Fruit fly (Drosophila melanogaster): Measurements from ENCODE around the gene BRWD3.
A peak's percentile ranks its signal among the peaks of the same experiment; 100 is the strongest.

BRWD3 gene

DNA sequence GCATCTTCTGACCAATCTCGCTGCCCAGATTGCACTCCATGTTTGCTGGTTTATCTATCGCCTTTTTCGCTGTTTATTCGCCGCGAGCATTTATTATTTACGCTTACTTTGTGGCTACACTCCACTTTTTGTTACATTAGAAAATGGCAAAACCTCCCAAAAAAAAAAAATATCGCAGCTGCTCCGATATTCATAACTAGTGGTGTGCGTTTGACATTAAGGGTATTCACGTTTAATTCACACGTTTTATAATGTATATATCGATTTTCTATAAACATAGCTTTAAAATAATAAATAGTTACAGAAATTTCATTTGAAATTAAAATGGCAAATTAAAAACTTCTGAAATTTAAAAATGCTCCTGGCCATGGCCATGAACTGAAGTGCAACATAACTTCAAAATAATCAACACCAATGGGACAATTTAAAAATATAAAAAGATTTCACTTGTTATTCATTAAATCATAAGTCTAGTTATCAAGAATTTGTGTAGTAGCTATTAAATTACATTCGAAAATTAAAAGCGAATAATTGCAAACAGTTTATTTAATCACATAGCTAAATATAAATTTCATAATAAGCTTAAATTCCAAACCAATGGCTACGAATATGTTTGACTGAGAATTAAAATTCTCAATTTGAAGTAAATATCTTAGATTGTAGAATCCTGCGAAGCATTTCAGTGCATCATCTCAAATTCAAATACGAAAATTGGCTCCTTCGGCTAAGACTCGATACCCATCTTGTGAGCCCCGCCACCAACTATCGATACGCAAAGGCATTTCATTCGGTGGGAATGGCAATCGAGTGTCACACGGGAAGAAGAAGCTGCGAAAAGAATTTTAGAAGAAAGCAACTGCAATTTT, at the start of gene BRWD3, which contains the start of gene Nab2:
Gene BRWD3, plus strand, starts transcription at position 784 of the 866 bp plus-strand sequence.
Gene Nab2, minus strand, starts transcription at position 203 of the 866 bp plus-strand sequence.
- TF ChIP-seq CG32121 (GFP tag; IDR thresholded peaks at IDR 0.05) (0 out of 2 replicates have a peak, but pooled peaks have one; percentile 50), CG8301 (tag; optimal IDR thresholded peaks at IDR 0.05) (no peak), CG4496 (GFP tag; IDR thresholded peaks at IDR 0.05) (0 out of 3 replicates have a peak, but pooled peaks have one; percentile 8), fd96Ca (GFP tag; IDR thresholded peaks at IDR 0.05) (peak; percentile 21; the same call in 1 of the 3 replicates), CG12605 (GFP tag; IDR thresholded peaks at IDR 0.05) (peak; percentile 8; the same call in 1 of the 2 replicates), CG8159 (tag; optimal IDR thresholded peaks at IDR 0.05) (peak; percentile 15), CG9948 (tag; optimal IDR thresholded peaks at IDR 0.05) (no peak), rn (GFP tag; IDR thresholded peaks at IDR 0.05) (peak; percentile 20; the same call in 1 of the 2 replicates)

- TF ChIP-seq fd96Ca (GFP tag; IDR thresholded peaks at IDR 0.05) = no peak
- TF ChIP-seq CG13204 (GFP tag; optimal IDR thresholded peaks at IDR 0.05) = peak; percentile 27
- TF ChIP-seq EcR (GFP tag; optimal IDR thresholded peaks at IDR 0.05) = peak; percentile 80
Observed at dm6 chr3R:24270034-24270433, 48.8 kb upstream of the BRWD3 start.

DNA sequence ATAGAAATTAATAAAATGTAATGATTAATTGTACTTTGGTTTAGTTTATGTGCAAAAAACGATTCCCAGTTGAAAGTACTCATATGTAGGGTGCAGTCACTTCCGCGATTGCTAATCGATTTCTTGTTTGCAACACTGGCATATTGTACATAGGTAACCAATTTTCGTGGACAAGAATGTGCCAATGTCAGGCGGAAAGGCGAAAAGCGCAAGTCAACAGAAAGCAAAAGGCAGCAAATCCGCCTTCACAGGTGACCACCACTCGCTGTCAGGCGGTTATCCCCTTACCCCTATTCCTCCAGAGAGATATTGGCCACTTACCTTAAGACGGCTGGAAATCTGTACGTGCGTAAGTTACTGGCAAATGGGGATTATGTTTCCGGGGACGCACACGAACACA, 48.2 kb upstream of the BRWD3 start:
- TF ChIP-seq CG32121 (GFP tag; IDR thresholded peaks at IDR 0.05) (no peak), CG4496 (GFP tag; IDR thresholded peaks at IDR 0.05) (no peak)

DNA sequence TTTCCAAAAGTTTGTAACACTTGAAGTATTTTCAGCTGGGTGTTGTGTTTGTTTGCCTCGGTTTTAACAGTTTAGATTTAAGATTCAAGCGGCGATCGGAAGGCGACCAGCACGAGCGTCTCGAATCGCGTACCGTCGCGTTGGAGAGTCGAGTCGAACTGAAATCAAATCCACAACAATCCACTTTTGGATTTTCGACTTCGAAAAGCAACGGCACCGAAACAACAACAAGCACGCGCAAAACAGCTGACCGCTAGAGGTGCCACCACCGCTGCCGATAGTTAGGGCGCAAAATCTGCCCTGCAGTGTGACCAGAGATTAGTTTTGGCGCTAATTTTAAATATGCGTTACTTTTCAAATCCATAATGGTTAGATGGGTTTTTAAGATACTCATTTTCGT, 47.7 kb upstream of the BRWD3 start, which contains the start of gene jar:
Gene jar, minus strand, starts transcription at position 163 of the 400 bp plus-strand sequence.
- no peak for TF ChIP-seq D1 (tag; optimal IDR thresholded peaks at IDR 0.05)
- TF ChIP-seq CG14655 (GFP tag; optimal IDR thresholded peaks at IDR 0.05) = no peak
- peak; percentile 25 for TF ChIP-seq gl (tag; optimal IDR thresholded peaks at IDR 0.05)
- peak; percentile 49; the same call in 1 of the 2 replicates for TF ChIP-seq Ets98B (GFP tag; IDR thresholded peaks at IDR 0.05)
- peak; percentile 12 for TF ChIP-seq CG13204 (GFP tag; optimal IDR thresholded peaks at IDR 0.05)
- TF ChIP-seq Snoo (tag; optimal IDR thresholded peaks at IDR 0.05) = peak; percentile 18
- TF ChIP-seq CG4496 (GFP tag; IDR thresholded peaks at IDR 0.05) = peak; percentile 31; the same call in 1 of the 3 replicates
- peak; percentile 39 for TF ChIP-seq EcR (GFP tag; optimal IDR thresholded peaks at IDR 0.05)
- peak; percentile 16 for TF ChIP-seq CG8159 (tag; optimal IDR thresholded peaks at IDR 0.05)
- TF ChIP-seq CG15710 (tag; optimal IDR thresholded peaks at IDR 0.05) = no peak
- TF ChIP-seq CG12605 (GFP tag; IDR thresholded peaks at IDR 0.05) = peak; percentile 29; the same call in 1 of the 2 replicates
- peak; percentile 27; the same call in 1 of the 2 replicates for TF ChIP-seq CG32121 (GFP tag; IDR thresholded peaks at IDR 0.05)
- TF ChIP-seq rn (GFP tag; IDR thresholded peaks at IDR 0.05) = no peak
- TF ChIP-seq fd96Ca (GFP tag; IDR thresholded peaks at IDR 0.05) = no peak; the same call in 2 of the 3 replicates

DNA sequence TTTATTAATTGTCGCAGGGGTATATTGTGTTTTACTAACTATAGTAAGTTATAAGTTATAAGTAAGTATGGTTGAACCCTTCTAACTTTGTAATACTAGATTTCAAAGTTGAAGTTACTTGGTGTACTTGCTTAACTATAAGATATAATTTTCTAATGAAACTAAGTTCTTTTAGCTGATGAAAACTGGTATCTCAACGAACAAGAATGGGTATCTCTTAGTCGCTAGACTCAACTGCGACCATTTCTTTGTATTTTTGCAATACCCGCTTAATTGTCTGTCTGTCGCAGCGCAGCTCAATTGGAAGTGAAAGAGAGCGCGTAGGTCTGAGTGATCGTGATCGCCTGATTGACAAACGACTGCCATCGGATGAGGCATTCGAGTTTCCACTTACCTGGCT, 46.6 kb upstream of the BRWD3 start:
- no peak for TF ChIP-seq CG15710 (tag; optimal IDR thresholded peaks at IDR 0.05)
- TF ChIP-seq D1 (tag; optimal IDR thresholded peaks at IDR 0.05) = no peak
- TF ChIP-seq CG14655 (GFP tag; optimal IDR thresholded peaks at IDR 0.05) = peak; percentile 31
- TF ChIP-seq EcR (GFP tag; optimal IDR thresholded peaks at IDR 0.05) = peak; percentile 10

dm6 chr3R:24272775-24273290, 46.0 kb upstream of the BRWD3 start, which contains the start of gene Orct2:
Orct2 (plus strand) TSS chr3R:24273029.
- no peak for TF ChIP-seq CG15710 (tag; optimal IDR thresholded peaks at IDR 0.05)
- 0 out of 3 replicates have a peak, but pooled peaks have one; percentile 27 for TF ChIP-seq fd96Ca (GFP tag; IDR thresholded peaks at IDR 0.05)
- TF ChIP-seq CG32121 (GFP tag; IDR thresholded peaks at IDR 0.05) = peak; percentile 27; the same call in 1 of the 2 replicates
- no peak for TF ChIP-seq CG34367 (tag; optimal IDR thresholded peaks at IDR 0.05)
- peak; percentile 23; the same call in 1 of the 2 replicates for TF ChIP-seq CG12605 (GFP tag; IDR thresholded peaks at IDR 0.05)
- TF ChIP-seq CG17806 (tag; optimal IDR thresholded peaks at IDR 0.05) = no peak
- TF ChIP-seq Pif1B (GFP tag; optimal IDR thresholded peaks at IDR 0.05) = no peak
- TF ChIP-seq gl (tag; optimal IDR thresholded peaks at IDR 0.05) = no peak
- no peak for TF ChIP-seq CG8159 (tag; optimal IDR thresholded peaks at IDR 0.05)
- TF ChIP-seq D1 (tag; optimal IDR thresholded peaks at IDR 0.05) = no peak
- no peak for TF ChIP-seq CG8301 (tag; optimal IDR thresholded peaks at IDR 0.05)
- TF ChIP-seq CG4496 (GFP tag; IDR thresholded peaks at IDR 0.05) = peak; percentile 58; the same call in 1 of the 3 replicates
- no peak; the same call in 1 of the 2 replicates for TF ChIP-seq Ets98B (GFP tag; IDR thresholded peaks at IDR 0.05)
- no peak for TF ChIP-seq rn (GFP tag; IDR thresholded peaks at IDR 0.05)
- TF ChIP-seq Pif1A (GFP tag; optimal IDR thresholded peaks at IDR 0.05) = peak; percentile 6
- peak; percentile 40 for TF ChIP-seq EcR (GFP tag; optimal IDR thresholded peaks at IDR 0.05)
- TF ChIP-seq CG13204 (GFP tag; optimal IDR thresholded peaks at IDR 0.05) = peak; percentile 32
- TF ChIP-seq CG14655 (GFP tag; optimal IDR thresholded peaks at IDR 0.05) = peak; percentile 14
- TF ChIP-seq CG10348 (GFP tag; IDR thresholded peaks at IDR 0.05) = no peak
- TF ChIP-seq Snoo (tag; optimal IDR thresholded peaks at IDR 0.05) = no peak
- no peak for TF ChIP-seq CG9948 (tag; optimal IDR thresholded peaks at IDR 0.05)

All from whole organism, pupa.